Worm (Caenorhabditis elegans) whole organism, L1 larva: ENCODE data around the gene D2063.1.
"Not testable (repeated sequence)": the region's sequence is repeated elsewhere in the genome, so short reads cannot be mapped to it uniquely, and the experiment has no call there.

Experiments used
- F16B12.6 ChIP-seq: fragments of 150-350 bp; optimal IDR thresholded peaks from 2 replicates; lab custom pipeline; 2014; ENCODE audit warnings: missing biosample characterization, missing genetic modification characterization
- ces-1 ChIP-seq: fragments of 150-350 bp; optimal IDR thresholded peaks from 2 replicates; lab custom pipeline; 2014; ENCODE audit warnings: missing biosample characterization, missing genetic modification reagents, missing genetic modification characterization
- dpl-1 ChIP-seq, 3 experiments: fragments of 150-350 bp in 2 of 3; sonication (generic microtip) in 1 of 3; optimal IDR thresholded peaks; 2 replicates each; lab custom pipeline; 2014 to 2017; ENCODE audit warnings: missing biosample characterization in 3 of 3, missing genetic modification characterization in 3 of 3, missing genetic modification reagents in 3 of 3
- fkh-8 ChIP-seq: sonication (generic microtip); optimal IDR thresholded peaks from 2 replicates; lab custom pipeline; 2016; ENCODE audit warnings: mild to moderate bottlenecking, missing genetic modification characterization, missing compliant biosample characterization
- hpl-2 ChIP-seq: fragments of 150-350 bp; optimal IDR thresholded peaks from 2 replicates; lab custom pipeline; 2014; ENCODE audit warnings: missing biosample characterization, missing genetic modification reagents, missing genetic modification characterization
- lir-3 ChIP-seq: sonication (generic microtip); optimal IDR thresholded peaks from 2 replicates; lab custom pipeline; 2016; ENCODE audit warnings: mild to moderate bottlenecking, missing genetic modification characterization, moderate library complexity, missing compliant biosample characterization; ENCODE audit not compliant: poor library complexity
- mab-9 ChIP-seq: fragments of 200-800 bp; sonication (Bioruptor generic); IDR thresholded peaks from 2 replicates; pipeline ENCODE4 v1.3.6; 2022; ENCODE audit warnings: missing genetic modification reagents, missing genetic modification characterization, missing compliant biosample characterization
- skn-1 ChIP-seq: fragments of 150-350 bp; optimal IDR thresholded peaks from 2 replicates; lab custom pipeline; 2014; ENCODE audit warnings: missing biosample characterization, missing genetic modification characterization
- sptf-1 ChIP-seq: fragments of 150-350 bp; optimal IDR thresholded peaks from 2 replicates; lab custom pipeline; 2014; ENCODE audit warnings: missing biosample characterization, missing genetic modification characterization
- swsn-7 ChIP-seq: sonication (generic microtip); optimal IDR thresholded peaks from 2 replicates; lab custom pipeline; 2016; ENCODE audit warnings: missing genetic modification characterization, missing compliant biosample characterization
- tbx-2 ChIP-seq: sonication (generic microtip); optimal IDR thresholded peaks from 2 replicates; lab custom pipeline; 2016; ENCODE audit warnings: missing genetic modification characterization, missing compliant biosample characterization

DNA sequence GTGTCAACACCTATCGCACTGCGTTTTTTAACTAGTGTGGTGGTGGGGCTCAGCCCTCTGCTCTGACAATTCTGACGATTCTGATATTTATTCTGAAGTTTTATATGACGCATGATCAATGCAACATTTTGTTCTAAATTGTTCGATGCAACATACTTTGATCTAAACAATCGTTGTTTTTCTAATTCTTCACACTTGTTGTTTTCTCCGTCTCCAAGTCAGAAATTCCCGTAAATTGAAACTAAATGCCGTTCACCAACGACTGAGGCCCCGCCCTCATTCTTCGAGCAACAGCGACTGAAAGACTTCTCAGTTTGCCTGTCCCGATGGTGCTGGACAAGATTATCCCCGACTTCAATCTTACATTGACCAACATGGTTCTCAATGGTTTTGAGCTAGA, 42.2 kb upstream of the D2063.1 start, which contains the start of gene srt-19:
- TF ChIP-seq hpl-2 (GFP tag; lab: Kevin White, UChicago); mab-9 (GFP tag; lab: Robert Waterston, UW); lir-3; dpl-1 (GFP tag; optimal IDR thresholded peaks at IDR 0.05; lab: Kevin White, UChicago); ces-1 (GFP tag; lab: Kevin White, UChicago); F16B12.6; sptf-1 (tag; lab: Kevin White, UChicago); skn-1 (tag; lab: Kevin White, UChicago); fkh-8; swsn-7 (tag; lab: Kevin White, UChicago); tbx-2 (tag; lab: Kevin White, UChicago): not testable (repeated sequence)
